Fruit fly (Drosophila melanogaster): ENCODE measurements around the gene myd.

Gene myd

DNA sequence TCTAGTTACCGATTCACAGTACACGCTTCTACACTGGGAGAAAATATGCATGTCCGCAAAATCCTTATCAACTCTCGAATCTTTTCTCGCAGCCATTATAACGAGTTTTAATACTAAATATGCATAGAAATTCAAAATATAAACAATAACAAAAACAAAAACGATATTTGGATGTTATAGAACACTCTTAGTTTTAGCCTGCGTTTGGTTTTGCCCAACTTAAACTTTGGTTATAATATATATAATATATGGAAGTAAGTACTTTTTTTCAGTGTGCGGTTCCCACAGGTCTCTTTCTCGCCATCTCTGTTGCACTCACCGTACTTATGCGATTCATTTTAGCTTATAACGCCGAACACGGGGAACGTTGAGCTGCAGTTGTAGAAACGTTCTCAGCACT, 31.3 kb downstream of the myd start, which contains the start of gene cry (continued):
- TF ChIP-seq dpn (GFP tag; optimal IDR thresholded peaks at IDR 0.05) (peak in 1 of 2 experiments; percentile 45), caup (GFP tag; optimal IDR thresholded peaks at IDR 0.05; ENCODE audit: severe bottlenecking) (no peak), gt (GFP tag; IDR thresholded peaks at IDR 0.05) (no peak), CG2199 (GFP tag; IDR thresholded peaks at IDR 0.05) (no peak), Ets97D (GFP tag; optimal IDR thresholded peaks at IDR 0.05) (no peak), CG1602 (GFP tag; optimal IDR thresholded peaks at IDR 0.05) (peak; percentile 63), CG11560 (tag; IDR thresholded peaks at IDR 0.05) (no peak), ind (GFP tag; optimal IDR thresholded peaks at IDR 0.05) (peak; percentile 34), eve (GFP tag; optimal IDR thresholded peaks at IDR 0.05) (peak in 1 of 2 experiments; percentile 82), tap (tag; optimal IDR thresholded peaks at IDR 0.05) (peak; percentile 13), Dip3 (GFP tag; optimal IDR thresholded peaks at IDR 0.05) (no peak), Oaz (GFP tag; IDR thresholded peaks at IDR 0.05) (no peak), tgo (GFP tag; IDR thresholded peaks at IDR 0.05) (peak; percentile 37; the same call in 1 of the 3 replicates), Hr78 (GFP tag; optimal IDR thresholded peaks at IDR 0.05) (peak in 1 of 2 experiments; percentile 27), CG8359 (GFP tag; optimal IDR thresholded peaks at IDR 0.05; ENCODE audit: borderline replicate concordance) (peak; percentile 2), tup (GFP tag; optimal IDR thresholded peaks at IDR 0.05) (no peak), fd96Cb (tag; optimal IDR thresholded peaks at IDR 0.05) (peak; percentile 82), hkb (optimal IDR thresholded peaks at IDR 0.05) (no peak), hkb (GFP tag; IDR thresholded peaks at IDR 0.05) (no peak; the same call in 1 of the 2 replicates), Neu2 (GFP tag; optimal IDR thresholded peaks at IDR 0.05; ENCODE audit: borderline replicate concordance) (no peak), wor (GFP tag; IDR thresholded peaks at IDR 0.05) (peak; percentile 53), HmgD (GFP tag; optimal IDR thresholded peaks at IDR 0.05) (no peak), Dfd (GFP tag; optimal IDR thresholded peaks at IDR 0.05) (no peak), Atf6 (GFP tag; IDR thresholded peaks at IDR 0.05) (no peak), CG9876 (GFP tag; optimal IDR thresholded peaks at IDR 0.05) (no peak), Opbp (GFP tag; IDR thresholded peaks at IDR 0.05; ENCODE audit: partially characterized antibody) (no peak), nau (GFP tag; optimal IDR thresholded peaks at IDR 0.05) (no peak), schlank (tag; optimal IDR thresholded peaks at IDR 0.05) (no peak), CG10654 (GFP tag; optimal IDR thresholded peaks at IDR 0.05) (peak; percentile 2), gcm2 (GFP tag; optimal IDR thresholded peaks at IDR 0.05) (no peak), tll (GFP tag; optimal IDR thresholded peaks at IDR 0.05) (no peak), CG18476 (GFP tag; optimal IDR thresholded peaks at IDR 0.05) (no peak), org-1 (GFP tag; optimal IDR thresholded peaks at IDR 0.05) (peak; percentile 26), Jarid2 (GFP tag; optimal IDR thresholded peaks at IDR 0.05) (peak; percentile 23), bowl (GFP tag; IDR thresholded peaks at IDR 0.05) (no peak), hbn (GFP tag; IDR thresholded peaks at IDR 0.05; ENCODE audit: partially characterized antibody) (no peak), dmrt11E (tag; optimal IDR thresholded peaks at IDR 0.05) (peak; percentile 75), CG15696 (tag; optimal IDR thresholded peaks at IDR 0.05) (peak; percentile 19), CG16779 (GFP tag; IDR thresholded peaks at IDR 0.05) (no peak), CrebB (tag; optimal IDR thresholded peaks at IDR 0.05) (no peak), usp (GFP tag; optimal IDR thresholded peaks at IDR 0.05) (no peak), Hmx (GFP tag; optimal IDR thresholded peaks at IDR 0.05) (no peak), CG11504 (tag; optimal IDR thresholded peaks at IDR 0.05) (peak; percentile 80), grn (GFP tag; optimal IDR thresholded peaks at IDR 0.05) (no peak), Drgx (GFP tag; IDR thresholded peaks at IDR 0.05) (peak; percentile 73), CG34422 (GFP tag; IDR thresholded peaks at IDR 0.05) (0 out of 3 replicates have a peak, but pooled peaks have one; percentile 35), Sry-δ (GFP tag; optimal IDR thresholded peaks at IDR 0.05) (no peak), Dbx (GFP tag; IDR thresholded peaks at IDR 0.05) (no peak), Dref (GFP tag; IDR thresholded peaks at IDR 0.05) (no peak), CG7963 (GFP tag; IDR thresholded peaks at IDR 0.05; ENCODE audit: partially characterized antibody) (no peak), Hsf (GFP tag; optimal IDR thresholded peaks at IDR 0.05) (peak; percentile 43)
